Worm (Caenorhabditis elegans) whole organism, young adult: ENCODE results near the gene F26D10.13.

Experiments
- B0261.1 ChIP-seq: sonication (generic microtip); optimal IDR thresholded peaks from 2 replicates; lab custom pipeline; 2016; ENCODE audit warnings: mild to moderate bottlenecking, missing genetic modification characterization, moderate library complexity, missing compliant biosample characterization
- F10E7.11 ChIP-seq: sonication (generic microtip); optimal IDR thresholded peaks from 2 replicates; lab custom pipeline; 2017; ENCODE audit warnings: mild to moderate bottlenecking, missing genetic modification characterization, moderate library complexity, missing compliant biosample characterization
- F33H1.4 ChIP-seq: fragments of 200-800 bp; sonication (Bioruptor generic); IDR thresholded peaks from 2 replicates; pipeline ENCODE4 v1.3.6; 2022; ENCODE audit warnings: missing genetic modification reagents, missing genetic modification characterization, missing compliant biosample characterization
- F57C9.4 ChIP-seq: sonication (generic microtip); optimal IDR thresholded peaks from 2 replicates; lab custom pipeline; 2017; ENCODE audit warnings: mild to moderate bottlenecking, missing genetic modification characterization, missing compliant biosample characterization
- K11D2.4 ChIP-seq: fragments of 200-800 bp; sonication (Bioruptor generic); IDR thresholded peaks from 2 replicates; pipeline ENCODE4 v1.3.6; 2022; ENCODE audit warnings: missing genetic modification reagents, missing genetic modification characterization, missing compliant biosample characterization
- T26A5.8 ChIP-seq: sonication (generic microtip); optimal IDR thresholded peaks from 2 replicates; lab custom pipeline; 2016; ENCODE audit warnings: missing genetic modification characterization, missing compliant biosample characterization
- Y53F4B.3 ChIP-seq: fragments of 200-800 bp; sonication (Bioruptor generic); IDR thresholded peaks from 2 replicates; pipeline ENCODE4 v1.3.6; 2022; ENCODE audit warnings: missing genetic modification reagents, missing genetic modification characterization, missing compliant biosample characterization
- Y53G8AR.9 ChIP-seq: fragments of 200-800 bp; sonication (Bioruptor generic); conservative IDR thresholded peaks from 2 replicates; pipeline ENCODE4 v1.3.6; 2022; ENCODE audit warnings: missing genetic modification reagents, missing genetic modification characterization, missing compliant biosample characterization
- Y67H2A.10 ChIP-seq: fragments of 200-800 bp; sonication (Bioruptor generic); conservative IDR thresholded peaks from 2 replicates; pipeline ENCODE4 v1.3.6; 2022; ENCODE audit warnings: missing genetic modification reagents, missing genetic modification characterization, missing compliant biosample characterization
- ama-1 ChIP-seq, 3 experiments: fragments of 150-350 bp in 1 of 3; sonication (generic microtip) in 2 of 3; optimal IDR thresholded peaks; 2 replicates each; lab custom pipeline; 2014 to 2018; ENCODE audit warnings: missing biosample characterization in 2 of 3, missing genetic modification characterization in 2 of 3, missing genetic modification reagents in 2 of 3
- attf-3 ChIP-seq: fragments of 200-800 bp; sonication (Bioruptor generic); conservative IDR thresholded peaks from 2 replicates; pipeline ENCODE4 v1.3.6; 2022; ENCODE audit warnings: missing genetic modification reagents, missing genetic modification characterization, missing compliant biosample characterization
- bed-1 ChIP-seq: fragments of 200-800 bp; sonication (Bioruptor generic); IDR thresholded peaks from 2 replicates; pipeline ENCODE4 v1.3.6; 2022; ENCODE audit warnings: missing genetic modification reagents, missing genetic modification characterization, missing compliant biosample characterization
- ceh-58 ChIP-seq: fragments of 200-800 bp; sonication (Bioruptor generic); IDR thresholded peaks from 2 replicates; pipeline ENCODE4 v1.3.6; 2022; ENCODE audit warnings: missing genetic modification characterization, missing compliant biosample characterization
- chd-7 ChIP-seq: sonication (generic microtip); optimal IDR thresholded peaks from 2 replicates; lab custom pipeline; 2016; ENCODE audit warnings: mild to moderate bottlenecking, missing genetic modification characterization, moderate library complexity, missing compliant biosample characterization
- gei-17 ChIP-seq: fragments of 200-800 bp; sonication (Bioruptor generic); optimal IDR thresholded peaks from 2 replicates; lab custom pipeline; 2018; ENCODE audit warnings: mild to moderate bottlenecking, missing genetic modification characterization, missing compliant biosample characterization
- him-1 ChIP-seq: sonication (generic microtip); optimal IDR thresholded peaks from 2 replicates; lab custom pipeline; 2016; ENCODE audit warnings: missing genotype, missing genetic modification reagents, missing genetic modification characterization, missing compliant biosample characterization
- hlh-12 ChIP-seq: sonication (generic microtip); optimal IDR thresholded peaks from 2 replicates; lab custom pipeline; 2016; ENCODE audit warnings: missing genetic modification characterization, missing compliant biosample characterization
- lag-1 ChIP-seq: fragments of 200-800 bp; sonication (Bioruptor generic); IDR thresholded peaks from 2 replicates; pipeline ENCODE4 v1.3.6; 2022; ENCODE audit warnings: missing genetic modification reagents, missing genetic modification characterization, missing compliant biosample characterization
- let-526 ChIP-seq: fragments of 200-800 bp; sonication (Bioruptor generic); IDR thresholded peaks from 2 replicates; pipeline ENCODE4 v1.3.6; 2022; ENCODE audit warnings: missing genetic modification reagents, missing genetic modification characterization, missing compliant biosample characterization
- lin-26 ChIP-seq: fragments of 200-800 bp; sonication (Bioruptor generic); IDR thresholded peaks from 2 replicates; pipeline ENCODE4 v1.3.6; 2022; ENCODE audit warnings: missing genetic modification reagents, missing genetic modification characterization, missing compliant biosample characterization
- lin-35 ChIP-seq, 3 experiments: fragments of 150-350 bp in 2 of 3; sonication (generic microtip) in 1 of 3; optimal IDR thresholded peaks; 2 replicates each; lab custom pipeline; 2014 to 2018; ENCODE audit warnings: missing biosample characterization in 3 of 3, missing genetic modification characterization in 3 of 3, missing genetic modification reagents in 3 of 3
- lin-54 ChIP-seq: fragments of 200-800 bp; sonication (Bioruptor generic); optimal IDR thresholded peaks from 2 replicates; lab custom pipeline; 2018; ENCODE audit warnings: mild to moderate bottlenecking, missing genetic modification characterization, missing compliant biosample characterization
- lir-1 ChIP-seq: fragments of 200-800 bp; sonication (Bioruptor generic); conservative IDR thresholded peaks from 2 replicates; pipeline ENCODE4 v1.3.6; 2022; ENCODE audit warnings: missing genetic modification reagents, missing genetic modification characterization, missing compliant biosample characterization
- madf-10 ChIP-seq: sonication (generic microtip); optimal IDR thresholded peaks from 2 replicates; lab custom pipeline; 2016; ENCODE audit warnings: mild to moderate bottlenecking, missing genetic modification characterization, missing compliant biosample characterization
- madf-3 ChIP-seq: fragments of 200-800 bp; sonication (Bioruptor generic); IDR thresholded peaks from 2 replicates; pipeline ENCODE4 v1.3.6; 2022; ENCODE audit warnings: missing genetic modification reagents, missing genetic modification characterization, missing compliant biosample characterization
- madf-8 ChIP-seq: fragments of 200-800 bp; sonication (Bioruptor generic); conservative IDR thresholded peaks from 2 replicates; pipeline ENCODE4 v1.3.6; 2022; ENCODE audit warnings: missing genetic modification reagents, missing genetic modification characterization, missing compliant biosample characterization
- nfya-2 ChIP-seq: fragments of 200-800 bp; sonication (Bioruptor generic); IDR thresholded peaks from 2 replicates; pipeline ENCODE4 v1.3.6; 2022; ENCODE audit warnings: missing genetic modification reagents, missing genetic modification characterization, missing compliant biosample characterization
- nfyb-1 ChIP-seq: fragments of 200-800 bp; sonication (Bioruptor generic); IDR thresholded peaks from 2 replicates; pipeline ENCODE4 v1.3.6; 2022; ENCODE audit warnings: missing genetic modification reagents, missing genetic modification characterization, missing compliant biosample characterization
- nhr-80 ChIP-seq: sonication (generic microtip); optimal IDR thresholded peaks from 2 replicates; lab custom pipeline; 2016; ENCODE audit warnings: missing genetic modification characterization, missing compliant biosample characterization
- nhr-90 ChIP-seq: sonication (generic microtip); optimal IDR thresholded peaks from 2 replicates; lab custom pipeline; 2016; ENCODE audit warnings: missing genotype, mild to moderate bottlenecking, missing genetic modification characterization, missing compliant biosample characterization
- rec-8 ChIP-seq, 2 experiments: sonication (generic microtip); optimal IDR thresholded peaks; 2 replicates each; lab custom pipeline; 2016; ENCODE audit warnings: mild to moderate bottlenecking in 2 of 2, missing genetic modification characterization in 2 of 2, missing genetic modification reagents in 2 of 2, missing genotype in 2 of 2, missing biosample characterization in 1 of 2, missing compliant biosample characterization in 1 of 2, moderate library complexity in 1 of 2
- repo-1 ChIP-seq: sonication (generic microtip); optimal IDR thresholded peaks from 2 replicates; lab custom pipeline; 2017; ENCODE audit warnings: mild to moderate bottlenecking, missing genetic modification characterization, missing compliant biosample characterization
- rpc-1 ChIP-seq, 2 experiments: fragments of 150-350 bp in 1 of 2; sonication (generic microtip) in 1 of 2; optimal IDR thresholded peaks; 2 replicates each; lab custom pipeline; 2014 to 2018; ENCODE audit warnings: missing biosample characterization in 1 of 2, missing genetic modification characterization in 1 of 2, missing genetic modification reagents in 1 of 2, missing genotype in 1 of 2
- snpc-1.1 ChIP-seq: sonication (generic microtip); optimal IDR thresholded peaks from 2 replicates; lab custom pipeline; 2017; ENCODE audit warnings: missing genetic modification characterization, mild to moderate bottlenecking, missing compliant biosample characterization, antibody characterized with exemption, moderate library complexity, missing genotype, missing genetic modification reagents; ENCODE audit not compliant: insufficient read depth
- snpc-1.3 ChIP-seq: sonication (generic microtip); optimal IDR thresholded peaks from 2 replicates; lab custom pipeline; 2017; ENCODE audit warnings: missing genetic modification characterization, mild to moderate bottlenecking, missing compliant biosample characterization, antibody characterized with exemption, moderate library complexity, missing genotype, missing genetic modification reagents; ENCODE audit not compliant: insufficient read depth
- snpc-3.4 ChIP-seq: sonication (generic microtip); optimal IDR thresholded peaks from 2 replicates; lab custom pipeline; 2017; ENCODE audit warnings: missing genetic modification characterization, mild to moderate bottlenecking, missing compliant biosample characterization, antibody characterized with exemption, moderate library complexity, missing genotype, missing genetic modification reagents
- unc-130 ChIP-seq: sonication (generic microtip); optimal IDR thresholded peaks from 2 replicates; lab custom pipeline; 2016; ENCODE audit warnings: missing genetic modification reagents, missing genetic modification characterization, missing compliant biosample characterization
- xnd-1 ChIP-seq: sonication (generic microtip); optimal IDR thresholded peaks from 2 replicates; lab custom pipeline; 2016; ENCODE audit warnings: missing genotype, missing genetic modification reagents, missing genetic modification characterization, missing compliant biosample characterization
- ztf-3 ChIP-seq: fragments of 200-800 bp; sonication (Bioruptor generic); optimal IDR thresholded peaks from 2 replicates; lab custom pipeline; 2018; ENCODE audit warnings: mild to moderate bottlenecking, missing genetic modification characterization, missing compliant biosample characterization

The F26D10.13 gene

DNA sequence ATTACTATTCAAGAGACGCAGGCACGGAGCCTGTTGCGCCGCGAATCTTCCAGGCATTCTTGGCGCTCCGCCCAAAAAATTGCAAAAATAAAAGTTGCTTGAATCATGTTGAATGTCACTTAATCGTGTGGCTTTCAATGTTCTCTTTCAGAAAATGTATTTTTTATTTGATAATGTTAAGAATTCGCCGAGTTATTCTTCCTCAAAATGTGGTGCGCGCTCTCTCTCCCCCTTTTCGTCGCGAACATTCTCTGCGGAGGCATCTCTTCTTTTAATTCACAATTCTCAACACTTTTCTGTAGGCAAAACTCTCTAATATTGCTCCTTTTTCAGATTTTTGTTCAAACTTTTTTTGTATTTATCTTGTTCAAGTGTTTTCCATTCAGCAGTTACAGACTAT lies 13.7 kb upstream of the F26D10.13 start (continued):
- TF ChIP-seq ztf-3 (GFP tag; lab: Kevin White, UChicago) (peak; percentile 96), madf-8 (GFP tag; lab: Robert Waterston, UW) (peak; percentile 61), nhr-90 (tag; lab: Kevin White, UChicago) (peak; percentile 64), nfyb-1 (GFP tag; lab: Robert Waterston, UW) (peak; percentile 95), chd-7 (tag; lab: Kevin White, UChicago) (peak; percentile 97), repo-1 (peak; percentile 97), F57C9.4 (no peak), snpc-1.1 (tag; lab: Kevin White, UChicago) (no peak), B0261.1 (tag; lab: Kevin White, UChicago) (peak; percentile 42), madf-10 (tag; lab: Kevin White, UChicago) (peak; percentile 91), snpc-1.3 (peak; percentile 61), xnd-1 (tag; lab: Kevin White, UChicago) (peak; percentile 57), lag-1 (GFP tag; lab: Robert Waterston, UW) (no peak), lin-35 (GFP tag; optimal IDR thresholded peaks at IDR 0.05; lab: Kevin White, UChicago) (peak in 2 of 3 experiments; percentile 85 to 89), rec-8 (tag; optimal IDR thresholded peaks at IDR 0.05; lab: Kevin White, UChicago) (no peak), F33H1.4 (GFP tag; lab: Robert Waterston, UW) (peak; percentile 73), T26A5.8 (peak; percentile 5), nhr-80 (tag; lab: Kevin White, UChicago) (peak; percentile 49), gei-17 (GFP tag; lab: Kevin White, UChicago) (peak; percentile 88), Y53G8AR.9 (GFP tag; lab: Robert Waterston, UW) (peak; percentile 97), F10E7.11 (peak; percentile 81), ama-1 (optimal IDR thresholded peaks at IDR 0.05; lab: Kevin White, UChicago) (peak; percentile 44), ama-1 (GFP tag; optimal IDR thresholded peaks at IDR 0.05; lab: Kevin White, UChicago) (peak in 1 of 2 experiments; percentile 74), let-526 (GFP tag; lab: Robert Waterston, UW) (peak; percentile 98), hlh-12 (tag; lab: Kevin White, UChicago) (no peak), lin-54 (GFP tag; lab: Kevin White, UChicago) (peak; percentile 93), Y53F4B.3 (GFP tag; lab: Robert Waterston, UW) (no peak), bed-1 (GFP tag; lab: Robert Waterston, UW) (no peak), Y67H2A.10 (GFP tag; lab: Robert Waterston, UW) (peak; percentile 97), him-1 (tag; lab: Kevin White, UChicago) (peak; percentile 23), attf-3 (GFP tag; lab: Robert Waterston, UW) (peak; percentile 74), madf-3 (GFP tag; lab: Robert Waterston, UW) (peak; percentile 94), snpc-3.4 (tag; lab: Kevin White, UChicago) (peak; percentile 80), K11D2.4 (GFP tag; lab: Robert Waterston, UW) (peak; percentile 96), unc-130 (GFP tag; lab: Kevin White, UChicago) (peak; percentile 83)

DNA sequence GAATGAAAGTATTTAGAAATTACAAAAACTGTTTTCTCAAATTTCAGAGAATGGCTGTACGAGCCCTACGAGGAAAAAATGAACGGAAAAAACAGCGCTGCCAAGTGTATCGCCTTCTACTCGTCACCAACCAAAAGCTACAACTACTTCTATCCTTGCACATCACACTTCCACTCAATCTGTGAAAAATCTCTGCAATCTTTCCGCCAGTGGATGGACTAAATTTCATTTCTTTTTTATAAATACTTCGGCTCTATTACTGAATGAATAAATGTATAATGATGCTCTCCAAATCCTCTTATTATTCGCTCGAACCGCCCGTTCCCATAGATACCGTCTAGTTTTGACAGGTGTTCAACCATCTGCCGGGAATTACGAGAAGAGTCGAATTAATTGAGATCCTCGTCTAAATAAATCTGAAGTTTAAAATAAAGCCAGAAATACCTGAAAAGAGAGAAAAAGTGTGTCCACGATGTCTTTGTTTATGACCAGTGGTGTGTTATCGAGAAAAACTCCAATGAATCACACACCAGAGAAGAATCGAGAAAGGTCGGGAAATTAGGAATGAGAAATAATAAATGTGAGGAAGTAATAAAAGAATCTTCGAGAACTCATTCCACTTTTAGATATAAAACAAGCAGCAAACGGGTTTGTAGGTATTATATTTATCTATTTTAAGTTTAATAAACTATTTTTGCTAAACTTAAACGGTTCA lies 13.0 kb upstream of the F26D10.13 start:
- TF ChIP-seq nfya-2 (GFP tag; lab: Robert Waterston, UW) (no peak), him-1 (tag; lab: Kevin White, UChicago) (no peak), nfyb-1 (GFP tag; lab: Robert Waterston, UW) (peak; percentile 28; the same call in 1 of the 2 replicates), lag-1 (GFP tag; lab: Robert Waterston, UW) (no peak), lin-26 (GFP tag; lab: Robert Waterston, UW) (0 out of 2 replicates have a peak, but pooled peaks have one; percentile 11), rpc-1 (optimal IDR thresholded peaks at IDR 0.05; lab: Kevin White, UChicago) (no peak), rpc-1 (tag; optimal IDR thresholded peaks at IDR 0.05; lab: Kevin White, UChicago) (no peak), madf-3 (GFP tag; lab: Robert Waterston, UW) (0 out of 2 replicates have a peak, but pooled peaks have one; percentile 1), ceh-58 (GFP tag; lab: Robert Waterston, UW) (0 out of 2 replicates have a peak, but pooled peaks have one; percentile 22), lir-1 (GFP tag; lab: Robert Waterston, UW) (no peak)
